Fruit fly (Drosophila melanogaster) S2 (cell line): ENCODE data around the gene CG12003.

Experiments used
- CG8478 ChIP-seq: fragments of >200 bp; optimal IDR thresholded peaks from 2 replicates; lab custom pipeline; 2018
- CTCF ChIP-seq, 2 experiments: fragments of >200 bp; optimal IDR thresholded peaks; 2 replicates each; lab custom pipeline; 2018

Gene CG12003

dm6 chr3L:1575731-1576376, 10.7 kb downstream of the CG12003 start:
- TF ChIP-seq CTCF (optimal IDR thresholded peaks at IDR 0.05; lab: Kevin White, UChicago) (no peak), CG8478 (no peak)

- TF ChIP-seq CG8478 (no peak), CTCF (optimal IDR thresholded peaks at IDR 0.05; lab: Kevin White, UChicago) (peak in 1 of 2 experiments; percentile 54)
Measured at dm6 chr3L:1576489-1577106, 11.4 kb downstream of the CG12003 start, which contains the start of gene CG13917. Gene CG13917, plus strand, starts transcription at chr3L:1576699.

dm6 chr3L:1577338-1577737, 12.1 kb downstream of the CG12003 start:
- TF ChIP-seq CG8478 (no peak), CTCF (optimal IDR thresholded peaks at IDR 0.05; lab: Kevin White, UChicago) (no peak)

- TF ChIP-seq CTCF (optimal IDR thresholded peaks at IDR 0.05; lab: Kevin White, UChicago) (peak in 1 of 2 experiments; percentile 48), CG8478 (no peak)
Measured at dm6 chr3L:1578391-1578948, 13.3 kb downstream of the CG12003 start.

- TF ChIP-seq CG8478 (no peak), CTCF (optimal IDR thresholded peaks at IDR 0.05; lab: Kevin White, UChicago) (no peak)
Measured at dm6 chr3L:1579169-1579853, 14.1 kb downstream of the CG12003 start.

dm6 chr3L:1580194-1580593, 15.0 kb downstream of the CG12003 start:
- TF ChIP-seq CG8478 (no peak), CTCF (optimal IDR thresholded peaks at IDR 0.05; lab: Kevin White, UChicago) (no peak)

dm6 chr3L:1580821-1581220, 15.6 kb downstream of the CG12003 start:
- TF ChIP-seq CTCF (optimal IDR thresholded peaks at IDR 0.05; lab: Kevin White, UChicago): no peak
- TF ChIP-seq CG8478: no peak

- TF ChIP-seq CTCF (optimal IDR thresholded peaks at IDR 0.05; lab: Kevin White, UChicago) (no peak), CG8478 (no peak)
Measured at dm6 chr3L:1584003-1584402, 18.8 kb downstream of the CG12003 start.

dm6 chr3L:1584781-1585180, 19.6 kb downstream of the CG12003 start:
- TF ChIP-seq CG8478 (no peak), CTCF (optimal IDR thresholded peaks at IDR 0.05; lab: Kevin White, UChicago) (no peak)

dm6 chr3L:1586266-1587054, 21.3 kb downstream of the CG12003 start:
- no peak for TF ChIP-seq CTCF (optimal IDR thresholded peaks at IDR 0.05; lab: Kevin White, UChicago)
- TF ChIP-seq CG8478: no peak

dm6 chr3L:1587140-1587849, 22.1 kb downstream of the CG12003 start:
- TF ChIP-seq CTCF (optimal IDR thresholded peaks at IDR 0.05; lab: Kevin White, UChicago): no peak
- no peak for TF ChIP-seq CG8478

dm6 chr3L:1590194-1590593, 25.0 kb downstream of the CG12003 start:
- TF ChIP-seq CTCF (optimal IDR thresholded peaks at IDR 0.05; lab: Kevin White, UChicago): no peak
- no peak for TF ChIP-seq CG8478

dm6 chr3L:1591692-1592371, 26.6 kb downstream of the CG12003 start:
- TF ChIP-seq CG8478: no peak
- TF ChIP-seq CTCF (optimal IDR thresholded peaks at IDR 0.05; lab: Kevin White, UChicago): no peak
